Fruit fly (Drosophila melanogaster): ENCODE data around the gene crn.

The crn gene

DNA sequence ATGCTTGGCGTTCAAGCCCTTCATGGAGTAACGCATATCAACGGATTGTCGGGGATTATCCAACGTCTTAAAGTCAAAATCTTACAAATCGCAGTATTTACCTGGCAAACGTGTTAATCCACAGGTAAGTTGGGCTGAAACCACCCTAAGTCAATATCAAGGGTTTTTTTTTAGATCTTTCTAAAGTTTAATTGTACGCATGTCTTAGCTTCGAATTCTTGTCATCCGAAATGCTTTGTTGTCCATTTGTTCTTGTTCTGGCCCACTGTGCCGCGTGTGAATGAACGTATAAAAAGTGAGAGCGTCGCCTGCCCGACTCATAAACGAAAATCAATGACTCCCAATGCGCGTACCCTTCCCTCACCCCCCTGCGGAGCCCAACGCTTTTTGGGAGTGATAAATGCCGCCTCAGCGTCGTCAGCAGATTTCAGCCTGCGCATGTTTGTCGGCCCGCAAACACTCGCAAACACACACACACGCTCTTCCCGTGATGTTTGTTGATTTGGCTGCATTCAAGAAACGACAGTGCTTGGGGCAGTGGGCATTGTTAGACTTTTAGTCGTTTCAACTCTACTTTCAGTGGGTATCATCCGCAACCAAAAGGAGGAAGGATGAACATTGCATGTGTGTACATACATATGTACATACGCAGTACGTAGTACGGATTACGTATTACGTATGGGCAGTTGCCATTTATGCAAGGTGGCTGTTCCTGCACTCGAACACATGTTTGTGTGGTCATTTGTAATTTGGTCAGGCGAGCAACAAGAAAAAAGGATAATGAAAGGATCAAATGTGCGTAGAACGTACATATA is 46.7 kb upstream of the crn start (continued):
- peak; percentile 95 for TF ChIP-seq dmrt11E (tag; optimal IDR thresholded peaks at IDR 0.05)
- TF ChIP-seq CG3995 (GFP tag; optimal IDR thresholded peaks at IDR 0.05): peak; percentile 65
- peak; percentile 72; the same call in 2 of the 3 replicates for TF ChIP-seq so (GFP tag; IDR thresholded peaks at IDR 0.05)
- peak; percentile 89 for TF ChIP-seq Mad (GFP tag; optimal IDR thresholded peaks at IDR 0.05)
- TF ChIP-seq CG7786 (GFP tag; optimal IDR thresholded peaks at IDR 0.05): peak; percentile 96
- peak; percentile 88 for TF ChIP-seq CG8359 (GFP tag; optimal IDR thresholded peaks at IDR 0.05; ENCODE audit: borderline replicate concordance)
- TF ChIP-seq lab (GFP tag; optimal IDR thresholded peaks at IDR 0.05): peak; percentile 93
- TF ChIP-seq CG31224 (GFP tag; IDR thresholded peaks at IDR 0.05): peak; percentile 57
- TF ChIP-seq CG2712 (tag; optimal IDR thresholded peaks at IDR 0.05): peak; percentile 94
- peak; percentile 55; the same call in 1 of the 2 replicates for TF ChIP-seq Doc2 (GFP tag; IDR thresholded peaks at IDR 0.05)
- no peak for TF ChIP-seq bbx (GFP tag; IDR thresholded peaks at IDR 0.05; ENCODE audit: partially characterized antibody)
- peak; percentile 96 for TF ChIP-seq Hmr (GFP tag; optimal IDR thresholded peaks at IDR 0.05)
- no peak for TF ChIP-seq sc (optimal IDR thresholded peaks at IDR 0.05)
- TF ChIP-seq sc (GFP tag; optimal IDR thresholded peaks at IDR 0.05): peak; percentile 94
- TF ChIP-seq Asciz (GFP tag; optimal IDR thresholded peaks at IDR 0.05): peak; percentile 85
- no peak for TF ChIP-seq CG16813 (GFP tag; IDR thresholded peaks at IDR 0.05; ENCODE audit: partially characterized antibody)
- peak; percentile 94 for TF ChIP-seq fd96Cb (tag; optimal IDR thresholded peaks at IDR 0.05)
- TF ChIP-seq Opbp (GFP tag; IDR thresholded peaks at IDR 0.05; ENCODE audit: partially characterized antibody): no peak
- TF ChIP-seq CG10565 (GFP tag; optimal IDR thresholded peaks at IDR 0.05): peak; percentile 69
- TF ChIP-seq gt (GFP tag; IDR thresholded peaks at IDR 0.05): peak; percentile 54
- peak; percentile 48 for TF ChIP-seq Ravus (GFP tag; IDR thresholded peaks at IDR 0.05)
- TF ChIP-seq Jarid2 (GFP tag; optimal IDR thresholded peaks at IDR 0.05): peak; percentile 78
- peak; percentile 83 for TF ChIP-seq Spps (tag; optimal IDR thresholded peaks at IDR 0.05)
- TF ChIP-seq CG1792 (GFP tag; optimal IDR thresholded peaks at IDR 0.05): peak; percentile 92
- peak; percentile 95 for TF ChIP-seq dpn (GFP tag; optimal IDR thresholded peaks at IDR 0.05)
- TF ChIP-seq CG17361 (GFP tag; IDR thresholded peaks at IDR 0.05): peak; percentile 99
- TF ChIP-seq Bteb2 (GFP tag; optimal IDR thresholded peaks at IDR 0.05): peak; percentile 85
- TF ChIP-seq hbn (GFP tag; IDR thresholded peaks at IDR 0.05; ENCODE audit: partially characterized antibody): no peak
- TF ChIP-seq repo (GFP tag; optimal IDR thresholded peaks at IDR 0.05): peak; percentile 90
- TF ChIP-seq CG11398 (GFP tag; optimal IDR thresholded peaks at IDR 0.05): peak; percentile 95
- peak; percentile 96 for TF ChIP-seq CG2678 (tag; optimal IDR thresholded peaks at IDR 0.05)
- TF ChIP-seq Fer2 (tag; optimal IDR thresholded peaks at IDR 0.05): peak; percentile 43
- TF ChIP-seq CG9437 (GFP tag; optimal IDR thresholded peaks at IDR 0.05): peak; percentile 84
- TF ChIP-seq hth (optimal IDR thresholded peaks at IDR 0.05): no peak
- peak; percentile 92 for TF ChIP-seq Hand (GFP tag; optimal IDR thresholded peaks at IDR 0.05)
- TF ChIP-seq CG6175 (GFP tag; IDR thresholded peaks at IDR 0.05): no peak; the same call in 2 of the 3 replicates
- TF ChIP-seq salm (tag; optimal IDR thresholded peaks at IDR 0.05): peak; percentile 83
- peak; percentile 94 for TF ChIP-seq CG9609 (GFP tag; optimal IDR thresholded peaks at IDR 0.05)
- TF ChIP-seq CG6813 (GFP tag; optimal IDR thresholded peaks at IDR 0.05): peak; percentile 91
- peak; percentile 83 for TF ChIP-seq CG6254 (GFP tag; optimal IDR thresholded peaks at IDR 0.05)
- TF ChIP-seq E2f1 (GFP tag; IDR thresholded peaks at IDR 0.05): peak; percentile 64; the same call in 1 of the 2 replicates
- TF ChIP-seq BEAF-32 (GFP tag; optimal IDR thresholded peaks at IDR 0.05): peak; percentile 7
- TF ChIP-seq lmd (GFP tag; IDR thresholded peaks at IDR 0.05): peak; percentile 90
- peak; percentile 74 for TF ChIP-seq CG15514 (GFP tag; optimal IDR thresholded peaks at IDR 0.05)
- TF ChIP-seq Drgx (GFP tag; IDR thresholded peaks at IDR 0.05): peak; percentile 80
- TF ChIP-seq ara (GFP tag; IDR thresholded peaks at IDR 0.05): peak; percentile 58
- peak; percentile 73; the same call in 2 of the 3 replicates for TF ChIP-seq ken (GFP tag; IDR thresholded peaks at IDR 0.05)
- peak; percentile 79 for TF ChIP-seq CG7372 (GFP tag; IDR thresholded peaks at IDR 0.05)
